Worm (Caenorhabditis elegans) whole organism, L3 larva: ENCODE measurements around the gene akt-1.

Source experiments
- aly-2 ChIP-seq: fragments of 150-350 bp; optimal IDR thresholded peaks from 2 replicates; lab custom pipeline; 2014; ENCODE audit warnings: missing biosample characterization, missing genetic modification characterization
- fos-1 ChIP-seq: fragments of 150-350 bp; optimal IDR thresholded peaks from 2 replicates; lab custom pipeline; 2014; ENCODE audit warnings: missing biosample characterization, missing genetic modification characterization
- jun-1 ChIP-seq: fragments of 150-350 bp; optimal IDR thresholded peaks from 2 replicates; lab custom pipeline; 2014; ENCODE audit warnings: missing biosample characterization, missing genetic modification reagents, missing genetic modification characterization

- no peak for TF ChIP-seq fos-1 (tag; lab: Kevin White, UChicago)
- no peak for TF ChIP-seq aly-2 (tag; lab: Kevin White, UChicago)
- TF ChIP-seq jun-1: no peak
Measured at ce11 chrV:10285853-10286252, 37.1 kb downstream of the akt-1 start.
